Worm (Caenorhabditis elegans) whole organism, young adult: ENCODE data around the gene Y105C5A.1268.
A peak's percentile ranks its signal among the peaks of the same experiment; 100 is the strongest.

Experiments used
- C17E4.6 ChIP-seq: fragments of 200-800 bp; sonication (Bioruptor generic); IDR thresholded peaks from 2 replicates; pipeline ENCODE4 v1.3.6; 2022; ENCODE audit warnings: missing genetic modification reagents, missing genetic modification characterization, missing compliant biosample characterization
- F57A8.1 ChIP-seq: fragments of 200-800 bp; sonication (Bioruptor generic); optimal IDR thresholded peaks from 2 replicates; lab custom pipeline; 2018; ENCODE audit warnings: mild to moderate bottlenecking, missing genetic modification characterization, moderate library complexity, missing compliant biosample characterization
- ama-1 ChIP-seq, 3 experiments: fragments of 150-350 bp in 1 of 3; sonication (generic microtip) in 2 of 3; optimal IDR thresholded peaks; 2 replicates each; lab custom pipeline; 2014 to 2018; ENCODE audit warnings: missing biosample characterization in 2 of 3, missing genetic modification characterization in 2 of 3, missing genetic modification reagents in 2 of 3
- aptf-3 ChIP-seq: fragments of 200-800 bp; sonication (Bioruptor generic); IDR thresholded peaks from 2 replicates; pipeline ENCODE4 v1.3.6; 2022; ENCODE audit warnings: missing genetic modification characterization, missing compliant biosample characterization
- chd-7 ChIP-seq: sonication (generic microtip); optimal IDR thresholded peaks from 2 replicates; lab custom pipeline; 2016; ENCODE audit warnings: mild to moderate bottlenecking, missing genetic modification characterization, moderate library complexity, missing compliant biosample characterization
- hmg-20 ChIP-seq: fragments of 200-800 bp; sonication (Bioruptor generic); IDR thresholded peaks from 2 replicates; pipeline ENCODE4 v1.3.6; 2022; ENCODE audit warnings: missing genetic modification reagents, missing genetic modification characterization, missing compliant biosample characterization
- lin-26 ChIP-seq: fragments of 200-800 bp; sonication (Bioruptor generic); IDR thresholded peaks from 2 replicates; pipeline ENCODE4 v1.3.6; 2022; ENCODE audit warnings: missing genetic modification reagents, missing genetic modification characterization, missing compliant biosample characterization
- madf-8 ChIP-seq: fragments of 200-800 bp; sonication (Bioruptor generic); conservative IDR thresholded peaks from 2 replicates; pipeline ENCODE4 v1.3.6; 2022; ENCODE audit warnings: missing genetic modification reagents, missing genetic modification characterization, missing compliant biosample characterization
- nfyb-1 ChIP-seq: fragments of 200-800 bp; sonication (Bioruptor generic); IDR thresholded peaks from 2 replicates; pipeline ENCODE4 v1.3.6; 2022; ENCODE audit warnings: missing genetic modification reagents, missing genetic modification characterization, missing compliant biosample characterization
- snpc-4 ChIP-seq, 5 experiments: fragments of 150-350 bp in 1 of 5; sonication (generic microtip) in 4 of 5; optimal IDR thresholded peaks; 2 replicates each; lab custom pipeline; 2014 to 2018; ENCODE audit warnings: missing genetic modification characterization in 5 of 5, missing biosample characterization in 3 of 5, antibody characterized with exemption in 2 of 5, mild to moderate bottlenecking in 2 of 5, missing compliant biosample characterization in 2 of 5, missing genotype in 2 of 5, moderate library complexity in 2 of 5, missing genetic modification reagents in 1 of 5

DNA sequence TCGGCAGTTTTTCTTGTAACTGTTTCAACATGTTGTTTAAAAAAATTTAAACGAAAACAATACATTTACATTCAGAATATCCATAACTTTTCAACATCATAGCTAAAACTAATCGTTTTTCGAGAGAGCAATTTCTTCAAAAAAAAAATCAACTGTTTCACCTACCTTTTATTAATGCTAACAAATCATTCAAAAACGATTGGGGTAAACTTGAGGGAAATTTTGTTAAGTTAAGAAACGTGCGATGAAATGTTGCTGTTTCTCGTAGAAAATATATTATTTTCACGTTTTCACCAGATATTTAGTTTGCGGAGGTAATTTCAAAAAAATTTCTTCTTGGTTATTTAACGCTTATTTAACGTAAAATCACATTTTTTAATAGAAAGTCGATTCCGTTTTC lies 39.9 kb downstream of the Y105C5A.1268 start:
- TF ChIP-seq hmg-20 (GFP tag; lab: Robert Waterston, UW): no peak
- TF ChIP-seq snpc-4 (GFP tag; optimal IDR thresholded peaks at IDR 0.05; lab: Kevin White, UChicago): no peak
- peak in 3 of 4 experiments; percentile 58 to 67 (median 60) for TF ChIP-seq snpc-4 (tag; optimal IDR thresholded peaks at IDR 0.05; lab: Kevin White, UChicago)
- no peak for TF ChIP-seq madf-8 (GFP tag; lab: Robert Waterston, UW)
- TF ChIP-seq F57A8.1 (GFP tag; lab: Kevin White, UChicago): no peak
- no peak for TF ChIP-seq aptf-3 (GFP tag; lab: Robert Waterston, UW)
- TF ChIP-seq lin-26 (GFP tag; lab: Robert Waterston, UW): no peak
- no peak for TF ChIP-seq C17E4.6 (GFP tag; lab: Robert Waterston, UW)
- TF ChIP-seq nfyb-1 (GFP tag; lab: Robert Waterston, UW): no peak
- no peak for TF ChIP-seq chd-7 (tag; lab: Kevin White, UChicago)
- TF ChIP-seq ama-1 (optimal IDR thresholded peaks at IDR 0.05; lab: Kevin White, UChicago): no peak
- no peak for TF ChIP-seq ama-1 (GFP tag; optimal IDR thresholded peaks at IDR 0.05; lab: Kevin White, UChicago)
